Fruit fly (Drosophila melanogaster) whole organism, embryonic: Measurements from ENCODE around the gene fzy.

Experiments
- C15 ChIP-seq: fragments of 200-800 bp; sonication (Bioruptor generic); IDR thresholded peaks from 3 replicates; pipeline ENCODE4 v1.3.6; 2022; ENCODE audit warnings: missing biosample characterization, missing genetic modification characterization
- CG10267 ChIP-seq: fragments of 200-800 bp; sonication (Bioruptor generic); optimal IDR thresholded peaks from 2 replicates; lab custom pipeline; 2018; ENCODE audit warnings: missing biosample characterization, mild to moderate bottlenecking, missing genetic modification characterization, moderate library complexity
- CG11247 ChIP-seq: fragments of 200-800 bp; sonication (Bioruptor generic); IDR thresholded peaks from 2 replicates; pipeline ENCODE4 v1.3.6; 2022; ENCODE audit warnings: missing biosample characterization, missing genetic modification characterization
- CG12104 ChIP-seq: fragments of 200-800 bp; sonication (Bioruptor generic); optimal IDR thresholded peaks from 3 replicates; lab custom pipeline; 2016; ENCODE audit warnings: missing biosample characterization, missing genetic modification characterization
- CG12155 ChIP-seq: fragments of 200-800 bp; sonication (Bioruptor generic); optimal IDR thresholded peaks from 3 replicates; lab custom pipeline; 2016; ENCODE audit warnings: missing biosample characterization, missing genetic modification characterization
- CG14441 ChIP-seq: fragments of 200-800 bp; sonication (Bioruptor generic); IDR thresholded peaks from 2 replicates; pipeline ENCODE4 v1.3.6; 2022; ENCODE audit warnings: missing biosample characterization, missing genetic modification characterization
- CG14710 ChIP-seq: fragments of 200-800 bp; sonication (Bioruptor generic); optimal IDR thresholded peaks from 3 replicates; lab custom pipeline; 2019; ENCODE audit warnings: missing biosample characterization, mild to moderate bottlenecking, missing genetic modification characterization, moderate library complexity
- CG15514 ChIP-seq: fragments of 200-800 bp; sonication (Bioruptor generic); optimal IDR thresholded peaks from 3 replicates; lab custom pipeline; 2017; ENCODE audit warnings: missing biosample characterization, missing genetic modification characterization, mild to moderate bottlenecking, moderate library complexity, missing genetic modification reagents
- CG18599 ChIP-seq: fragments of 200-800 bp; sonication (Bioruptor generic); optimal IDR thresholded peaks from 3 replicates; lab custom pipeline; 2017; ENCODE audit warnings: missing biosample characterization, missing genetic modification characterization, mild to moderate bottlenecking, moderate library complexity, missing genetic modification reagents
- CG2712 ChIP-seq: fragments of 200-800 bp; optimal IDR thresholded peaks from 3 replicates; lab custom pipeline; 2019; ENCODE audit warnings: missing biosample characterization, mild to moderate bottlenecking, missing genetic modification characterization, moderate library complexity
- CG31441 ChIP-seq: fragments of 200-800 bp; sonication (Bioruptor generic); IDR thresholded peaks from 2 replicates; pipeline ENCODE4 v1.3.6; 2022; ENCODE audit warnings: missing biosample characterization, missing genetic modification characterization
- CG3163 ChIP-seq: fragments of 200-800 bp; sonication (Bioruptor generic); optimal IDR thresholded peaks from 3 replicates; lab custom pipeline; 2016; ENCODE audit warnings: missing biosample characterization, missing genetic modification characterization
- CG5953 ChIP-seq: fragments of 200-800 bp; sonication (Bioruptor generic); IDR thresholded peaks from 2 replicates; pipeline ENCODE4 v1.3.6; 2022; ENCODE audit warnings: missing biosample characterization, missing genetic modification characterization
- CG6254 ChIP-seq: fragments of 200-800 bp; sonication (Bioruptor generic); optimal IDR thresholded peaks from 3 replicates; lab custom pipeline; 2017; ENCODE audit warnings: mild to moderate bottlenecking, missing biosample characterization, missing genetic modification reagents, missing genetic modification characterization
- CG6813 ChIP-seq: fragments of 200-800 bp; sonication (Bioruptor generic); optimal IDR thresholded peaks from 2 replicates; lab custom pipeline; 2017; ENCODE audit warnings: missing biosample characterization, missing genetic modification characterization, mild to moderate bottlenecking, moderate library complexity, missing genetic modification reagents
- CG7357 ChIP-seq: fragments of 200-800 bp; sonication (Bioruptor generic); IDR thresholded peaks from 3 replicates; pipeline ENCODE4 v1.3.6; 2022; ENCODE audit warnings: missing biosample characterization, missing genetic modification characterization
- CG7786 ChIP-seq: fragments of 200-800 bp; sonication (Bioruptor generic); optimal IDR thresholded peaks from 2 replicates; lab custom pipeline; 2016; ENCODE audit warnings: missing biosample characterization, missing genetic modification characterization
- CG8359 ChIP-seq: fragments of 200-800 bp; sonication (Bioruptor generic); optimal IDR thresholded peaks from 2 replicates; lab custom pipeline; 2017; ENCODE audit warnings: missing biosample characterization, mild to moderate bottlenecking, missing genetic modification characterization, borderline replicate concordance
- CG8478 ChIP-seq: fragments of >200 bp; optimal IDR thresholded peaks from 2 replicates; lab custom pipeline; 2018
- CG9437 ChIP-seq: fragments of 200-800 bp; sonication (Bioruptor generic); optimal IDR thresholded peaks from 2 replicates; lab custom pipeline; 2018; ENCODE audit warnings: missing biosample characterization, mild to moderate bottlenecking, missing genetic modification characterization
- CHES-1-like ChIP-seq: fragments of 200-800 bp; sonication (Bioruptor generic); optimal IDR thresholded peaks from 2 replicates; lab custom pipeline; 2016; ENCODE audit warnings: missing biosample characterization, missing genetic modification characterization
- D19A ChIP-seq: fragments of 200-800 bp; optimal IDR thresholded peaks from 3 replicates; lab custom pipeline; 2019; ENCODE audit warnings: missing biosample characterization, mild to moderate bottlenecking, missing genetic modification characterization, moderate library complexity
- Hmr ChIP-seq: fragments of 200-800 bp; sonication (Bioruptor generic); optimal IDR thresholded peaks from 3 replicates; lab custom pipeline; 2017; ENCODE audit warnings: mild to moderate bottlenecking, missing biosample characterization, missing genetic modification reagents, missing genetic modification characterization
- Hr39 ChIP-seq: fragments of >200 bp; optimal IDR thresholded peaks from 2 replicates; lab custom pipeline; 2017
- Lim3 ChIP-seq: fragments of 200-800 bp; sonication (Bioruptor generic); IDR thresholded peaks from 2 replicates; pipeline ENCODE4 v1.3.6; 2022; ENCODE audit warnings: missing biosample characterization, missing genetic modification characterization
- NC2α ChIP-seq: fragments of 200-800 bp; sonication (Bioruptor generic); optimal IDR thresholded peaks from 2 replicates; lab custom pipeline; 2016; ENCODE audit warnings: missing biosample characterization, missing genetic modification characterization
- NFAT ChIP-seq: fragments of 200-800 bp; sonication (Bioruptor generic); IDR thresholded peaks from 2 replicates; pipeline ENCODE4 v1.3.6; 2022; ENCODE audit warnings: missing biosample characterization, missing genetic modification characterization
- Sox102F ChIP-seq: fragments of 200-800 bp; sonication (Bioruptor generic); optimal IDR thresholded peaks from 2 replicates; lab custom pipeline; 2018; ENCODE audit warnings: missing biosample characterization, mild to moderate bottlenecking, missing genetic modification characterization, moderate library complexity
- Stat92E ChIP-seq, 3 experiments: fragments of >200 bp in 2 of 3; fragments of 200-800 bp in 1 of 3; sonication (Bioruptor generic) in 1 of 3; optimal IDR thresholded peaks; 2 replicates each; lab custom pipeline; 2017 to 2019; ENCODE audit warnings: missing biosample characterization in 3 of 3, missing genetic modification characterization in 3 of 3, mild to moderate bottlenecking in 1 of 3, moderate library complexity in 1 of 3
- Xrp1 ChIP-seq: fragments of 200-800 bp; sonication (Bioruptor generic); IDR thresholded peaks from 2 replicates; pipeline ENCODE4 v1.3.6; 2022; ENCODE audit warnings: missing biosample characterization, missing genetic modification characterization
- amos ChIP-seq: fragments of 200-800 bp; sonication (Bioruptor generic); IDR thresholded peaks from 2 replicates; pipeline ENCODE4 v1.3.6; 2022; ENCODE audit warnings: missing biosample characterization, missing genetic modification characterization; ENCODE audit not compliant: partially characterized antibody
- ato ChIP-seq: fragments of 200-800 bp; sonication (Bioruptor generic); IDR thresholded peaks from 2 replicates; pipeline ENCODE4 v1.3.6; 2022; ENCODE audit warnings: missing biosample characterization, missing genetic modification characterization; ENCODE audit not compliant: partially characterized antibody
- cas ChIP-seq: fragments of 200-800 bp; sonication (Bioruptor generic); IDR thresholded peaks from 2 replicates; pipeline ENCODE4 v1.3.6; 2022; ENCODE audit warnings: missing biosample characterization, missing genetic modification characterization
- cg ChIP-seq: fragments of 200-800 bp; sonication (Bioruptor generic); optimal IDR thresholded peaks from 3 replicates; lab custom pipeline; 2019; ENCODE audit warnings: missing biosample characterization, mild to moderate bottlenecking, missing genetic modification characterization, moderate library complexity
- corto ChIP-seq: fragments of 200-800 bp; sonication (Bioruptor generic); optimal IDR thresholded peaks from 2 replicates; lab custom pipeline; 2016; ENCODE audit warnings: missing biosample characterization, mild to moderate bottlenecking, missing genetic modification characterization, moderate library complexity
- crp ChIP-seq, 2 experiments: fragments of 200-800 bp; sonication (Bioruptor generic); optimal IDR thresholded peaks; 2 replicates in 1 of 2; 3 replicates in 1 of 2; lab custom pipeline; 2017; ENCODE audit warnings: missing biosample characterization in 2 of 2, missing genetic modification characterization in 2 of 2, mild to moderate bottlenecking in 1 of 2, moderate library complexity in 1 of 2
- eve ChIP-seq, 2 experiments: fragments of >200 bp; optimal IDR thresholded peaks; 2 replicates each; lab custom pipeline; 2017; ENCODE audit warnings: missing biosample characterization in 2 of 2, missing genetic modification characterization in 2 of 2
- fd102C ChIP-seq: fragments of 200-800 bp; sonication (Bioruptor generic); optimal IDR thresholded peaks from 2 replicates; lab custom pipeline; 2018; ENCODE audit warnings: missing biosample characterization, mild to moderate bottlenecking, missing genetic modification characterization, moderate library complexity
- fd3F ChIP-seq: fragments of 200-800 bp; sonication (Bioruptor generic); optimal IDR thresholded peaks from 2 replicates; lab custom pipeline; 2018; ENCODE audit warnings: missing biosample characterization, mild to moderate bottlenecking, missing genetic modification characterization, moderate library complexity
- fd64A ChIP-seq: fragments of 200-800 bp; sonication (Bioruptor generic); optimal IDR thresholded peaks from 3 replicates; lab custom pipeline; 2018; ENCODE audit warnings: missing biosample characterization, mild to moderate bottlenecking, missing genetic modification characterization
- gsb ChIP-seq: fragments of 200-800 bp; sonication (Bioruptor generic); IDR thresholded peaks from 2 replicates; pipeline ENCODE4 v1.3.6; 2022; ENCODE audit warnings: missing biosample characterization, missing genetic modification characterization
- gt ChIP-seq: fragments of 200-800 bp; sonication (Bioruptor generic); IDR thresholded peaks from 2 replicates; pipeline ENCODE4 v1.3.6; 2022; ENCODE audit warnings: missing biosample characterization, missing genetic modification characterization
- oc ChIP-seq: fragments of 200-800 bp; sonication (Bioruptor generic); optimal IDR thresholded peaks from 2 replicates; lab custom pipeline; 2018; ENCODE audit warnings: missing biosample characterization, mild to moderate bottlenecking, missing genetic modification characterization, moderate library complexity
- p53 ChIP-seq: fragments of 200-800 bp; sonication (Bioruptor generic); optimal IDR thresholded peaks from 2 replicates; lab custom pipeline; 2016; ENCODE audit warnings: missing biosample characterization, missing genetic modification characterization
- pfk ChIP-seq: fragments of 200-800 bp; sonication (Bioruptor generic); optimal IDR thresholded peaks from 2 replicates; lab custom pipeline; 2018; ENCODE audit warnings: missing biosample characterization, mild to moderate bottlenecking, missing genetic modification characterization, moderate library complexity
- row ChIP-seq: fragments of 200-800 bp; sonication (Bioruptor generic); IDR thresholded peaks from 3 replicates; pipeline ENCODE4 v1.3.6; 2022; ENCODE audit warnings: missing biosample characterization, missing genetic modification characterization
- ssp ChIP-seq: fragments of 200-800 bp; sonication (Bioruptor generic); IDR thresholded peaks from 2 replicates; pipeline ENCODE4 v1.3.6; 2022; ENCODE audit warnings: missing biosample characterization, missing genetic modification characterization
- tap ChIP-seq: fragments of 200-800 bp; optimal IDR thresholded peaks from 3 replicates; lab custom pipeline; 2019; ENCODE audit warnings: missing biosample characterization, mild to moderate bottlenecking, missing genetic modification characterization, moderate library complexity
- tll ChIP-seq, 2 experiments: fragments of 200-800 bp in 1 of 2; fragments of >200 bp in 1 of 2; sonication (Bioruptor generic) in 1 of 2; optimal IDR thresholded peaks; 2 replicates each; lab custom pipeline; 2017 to 2019; ENCODE audit warnings: missing biosample characterization in 2 of 2, missing genetic modification characterization in 2 of 2, mild to moderate bottlenecking in 1 of 2, moderate library complexity in 1 of 2
- zen ChIP-seq: fragments of 200-800 bp; sonication (Bioruptor generic); optimal IDR thresholded peaks from 3 replicates; lab custom pipeline; 2018; ENCODE audit warnings: missing biosample characterization, mild to moderate bottlenecking, missing genetic modification characterization, moderate library complexity

The fzy gene

dm6 chr2L:16286360-16287005 is 24.3 kb upstream of the fzy start (continued):
- TF ChIP-seq fd102C (GFP tag; lab: Kevin White, UChicago) (no peak), NFAT (no peak), Sox102F (GFP tag; lab: Kevin White, UChicago) (peak; percentile 87), CG11247 (GFP tag; lab: Robert Waterston, UW) (no peak), CG14441 (no peak), Xrp1 (GFP tag; lab: Robert Waterston, UW) (no peak), ato (no peak), row (no peak), zen (tag; lab: Kevin White, UChicago) (peak; percentile 82), CHES-1-like (GFP tag; lab: Kevin White, UChicago) (peak; percentile 85), Hmr (peak; percentile 86), CG12104 (GFP tag; lab: Kevin White, UChicago) (peak; percentile 57), fd3F (GFP tag; lab: Kevin White, UChicago) (peak; percentile 76), oc (tag; lab: Kevin White, UChicago) (peak; percentile 48), CG2712 (tag; lab: Kevin White, UChicago) (peak; percentile 90), Hr39 (lab: Kevin White, UChicago) (no peak), ssp (GFP tag; lab: Robert Waterston, UW) (no peak), Stat92E (GFP tag; optimal IDR thresholded peaks at IDR 0.05; lab: Kevin White, UChicago) (no peak), amos (no peak), CG31441 (GFP tag; lab: Robert Waterston, UW) (no peak), Lim3 (GFP tag; lab: Robert Waterston, UW) (no peak), CG12155 (peak; percentile 77), CG7357 (GFP tag; lab: Robert Waterston, UW) (peak; percentile 73; the same call in 1 of the 3 replicates), C15 (GFP tag; lab: Robert Waterston, UW) (no peak), CG6254 (GFP tag; lab: Kevin White, UChicago) (peak; percentile 82), gsb (GFP tag; lab: Robert Waterston, UW) (no peak), gt (GFP tag; lab: Robert Waterston, UW) (no peak), pfk (GFP tag; lab: Kevin White, UChicago) (peak; percentile 97), CG6813 (GFP tag; lab: Kevin White, UChicago) (peak; percentile 61), CG5953 (GFP tag; lab: Robert Waterston, UW) (no peak), corto (GFP tag; lab: Kevin White, UChicago) (peak; percentile 80), CG7786 (peak; percentile 81), CG9437 (GFP tag; lab: Kevin White, UChicago) (peak; percentile 56), CG14710 (peak; percentile 82)

- TF ChIP-seq CG3163 (GFP tag; lab: Kevin White, UChicago) (no peak), p53 (peak; percentile 99), CG15514 (GFP tag; lab: Kevin White, UChicago) (no peak), cg (GFP tag; lab: Kevin White, UChicago) (peak; percentile 73), CG18599 (GFP tag; lab: Kevin White, UChicago) (no peak), crp (GFP tag; optimal IDR thresholded peaks at IDR 0.05; lab: Kevin White, UChicago) (peak; percentile 61 to 82), cas (no peak), NC2α (no peak), tap (tag; lab: Kevin White, UChicago) (no peak), fd64A (GFP tag; lab: Kevin White, UChicago) (peak; percentile 6), CG8478 (lab: Kevin White, UChicago) (peak; percentile 43), CG10267 (tag; lab: Kevin White, UChicago) (no peak), tll (GFP tag; optimal IDR thresholded peaks at IDR 0.05; lab: Kevin White, UChicago) (peak in 1 of 2 experiments; percentile 38), D19A (tag; lab: Kevin White, UChicago) (no peak), CG8359 (GFP tag; lab: Kevin White, UChicago) (peak; percentile 32), eve (GFP tag; optimal IDR thresholded peaks at IDR 0.05; lab: Kevin White, UChicago) (no peak)
Observed at dm6 chr2L:16287006-16287601, 23.7 kb upstream of the fzy start.
